Fruit fly (Drosophila melanogaster) whole organism, embryonic: ENCODE results near the gene twe.

Experiments
- ATbp ChIP-seq: fragments of 200-800 bp; sonication (Bioruptor generic); optimal IDR thresholded peaks from 2 replicates; lab custom pipeline; 2017; ENCODE audit warnings: missing biosample characterization, mild to moderate bottlenecking, missing genetic modification characterization, missing genetic modification reagents
- CG13424 ChIP-seq: fragments of 200-800 bp; sonication (Bioruptor generic); optimal IDR thresholded peaks from 2 replicates; lab custom pipeline; 2019; ENCODE audit warnings: missing biosample characterization, mild to moderate bottlenecking, missing genetic modification characterization, moderate library complexity
- CG15269 ChIP-seq: fragments of 200-800 bp; sonication (Bioruptor generic); optimal IDR thresholded peaks from 2 replicates; lab custom pipeline; 2018; ENCODE audit warnings: missing biosample characterization, mild to moderate bottlenecking, missing genetic modification characterization, moderate library complexity
- CG15696 ChIP-seq: fragments of 200-800 bp; sonication (Bioruptor generic); optimal IDR thresholded peaks from 2 replicates; lab custom pipeline; 2019; ENCODE audit warnings: missing biosample characterization, mild to moderate bottlenecking, missing genetic modification characterization, moderate library complexity
- CG16815 ChIP-seq: fragments of 200-800 bp; sonication (Bioruptor generic); optimal IDR thresholded peaks from 3 replicates; lab custom pipeline; 2017; ENCODE audit warnings: missing biosample characterization, mild to moderate bottlenecking, missing genetic modification characterization
- CG17802 ChIP-seq: fragments of 200-800 bp; sonication (Bioruptor generic); optimal IDR thresholded peaks from 2 replicates; lab custom pipeline; 2018; ENCODE audit warnings: missing biosample characterization, mild to moderate bottlenecking, missing genetic modification characterization, moderate library complexity
- CG1792 ChIP-seq: fragments of 200-800 bp; sonication (Bioruptor generic); optimal IDR thresholded peaks from 2 replicates; lab custom pipeline; 2016; ENCODE audit warnings: missing biosample characterization, missing genetic modification characterization
- CG2116 ChIP-seq: fragments of 200-800 bp; sonication (Bioruptor generic); optimal IDR thresholded peaks from 3 replicates; lab custom pipeline; 2018; ENCODE audit warnings: missing biosample characterization, mild to moderate bottlenecking, missing genetic modification characterization
- CG31388 ChIP-seq: fragments of 200-800 bp; sonication (Bioruptor generic); optimal IDR thresholded peaks from 2 replicates; lab custom pipeline; 2016; ENCODE audit warnings: missing biosample characterization, missing genetic modification characterization
- CG33557 ChIP-seq: fragments of 200-800 bp; sonication (Bioruptor generic); optimal IDR thresholded peaks from 2 replicates; lab custom pipeline; 2019; ENCODE audit warnings: missing biosample characterization, mild to moderate bottlenecking, missing genetic modification characterization, moderate library complexity
- CG5180 ChIP-seq: fragments of 200-800 bp; sonication (Bioruptor generic); optimal IDR thresholded peaks from 3 replicates; lab custom pipeline; 2017; ENCODE audit warnings: missing biosample characterization, missing genetic modification characterization, mild to moderate bottlenecking, moderate library complexity, missing genetic modification reagents
- CG7745 ChIP-seq: fragments of 200-800 bp; sonication (Bioruptor generic); optimal IDR thresholded peaks from 2 replicates; lab custom pipeline; 2018; ENCODE audit warnings: missing biosample characterization, mild to moderate bottlenecking, missing genetic modification characterization, moderate library complexity
- CG9932 ChIP-seq: fragments of 200-800 bp; sonication (Bioruptor generic); IDR thresholded peaks from 2 replicates; pipeline ENCODE4 v1.3.6; 2022; ENCODE audit warnings: missing biosample characterization, missing genetic modification characterization
- CkIIα-i1 ChIP-seq: fragments of 200-800 bp; sonication (Bioruptor generic); IDR thresholded peaks from 2 replicates; pipeline ENCODE4 v1.3.6; 2022; ENCODE audit warnings: missing biosample characterization, missing genetic modification characterization
- CoRest ChIP-seq: fragments of 200-800 bp; sonication (Bioruptor generic); optimal IDR thresholded peaks from 3 replicates; lab custom pipeline; 2018; ENCODE audit warnings: missing biosample characterization, mild to moderate bottlenecking, missing genetic modification characterization, moderate library complexity
- Dek ChIP-seq: fragments of 200-800 bp; sonication (Bioruptor generic); optimal IDR thresholded peaks from 3 replicates; lab custom pipeline; 2019; ENCODE audit warnings: missing biosample characterization, mild to moderate bottlenecking, missing genetic modification characterization, moderate library complexity
- Dll ChIP-seq: fragments of 200-800 bp; sonication (Bioruptor generic); IDR thresholded peaks from 4 replicates; pipeline ENCODE4 v1.3.6; 2022; ENCODE audit warnings: missing biosample characterization, missing genetic modification characterization; ENCODE audit not compliant: partially characterized antibody
- Eip74EF ChIP-seq, 2 experiments: fragments of 200-800 bp in 1 of 2; fragments of >200 bp in 1 of 2; sonication (Bioruptor generic) in 1 of 2; optimal IDR thresholded peaks; 2 replicates each; lab custom pipeline; 2017 to 2019; ENCODE audit warnings: missing biosample characterization in 2 of 2, missing genetic modification characterization in 2 of 2, mild to moderate bottlenecking in 1 of 2, moderate library complexity in 1 of 2
- Ets97D ChIP-seq: fragments of 200-800 bp; sonication (Bioruptor generic); optimal IDR thresholded peaks from 3 replicates; lab custom pipeline; 2016; ENCODE audit warnings: missing biosample characterization, missing genetic modification characterization
- H2.0 ChIP-seq: fragments of 200-800 bp; sonication (Bioruptor generic); IDR thresholded peaks from 2 replicates; pipeline ENCODE4 v1.3.6; 2022; ENCODE audit warnings: missing biosample characterization, missing genetic modification characterization
- HLHmδ ChIP-seq: fragments of 200-800 bp; sonication (Bioruptor generic); optimal IDR thresholded peaks from 2 replicates; lab custom pipeline; 2018; ENCODE audit warnings: missing biosample characterization, mild to moderate bottlenecking, missing genetic modification characterization, moderate library complexity
- Hand ChIP-seq: fragments of 200-800 bp; sonication (Bioruptor generic); optimal IDR thresholded peaks from 2 replicates; lab custom pipeline; 2017; ENCODE audit warnings: mild to moderate bottlenecking, missing biosample characterization, missing genetic modification reagents, missing genetic modification characterization
- Hmx ChIP-seq: fragments of 200-800 bp; sonication (Bioruptor generic); optimal IDR thresholded peaks from 2 replicates; lab custom pipeline; 2016; ENCODE audit warnings: missing biosample characterization, missing genetic modification characterization
- Mad ChIP-seq: fragments of 200-800 bp; sonication (Bioruptor generic); optimal IDR thresholded peaks from 2 replicates; lab custom pipeline; 2016; ENCODE audit warnings: missing biosample characterization, missing genetic modification characterization
- Meics ChIP-seq: fragments of 200-800 bp; sonication (Bioruptor generic); optimal IDR thresholded peaks from 2 replicates; lab custom pipeline; 2017; ENCODE audit warnings: missing biosample characterization, mild to moderate bottlenecking, missing genetic modification characterization
- NC2β ChIP-seq: fragments of 200-800 bp; sonication (Bioruptor generic); optimal IDR thresholded peaks from 2 replicates; lab custom pipeline; 2016; ENCODE audit warnings: missing biosample characterization, missing genetic modification characterization
- NFAT ChIP-seq: fragments of 200-800 bp; sonication (Bioruptor generic); IDR thresholded peaks from 2 replicates; pipeline ENCODE4 v1.3.6; 2022; ENCODE audit warnings: missing biosample characterization, missing genetic modification characterization
- NfI ChIP-seq: fragments of 200-800 bp; sonication (Bioruptor generic); optimal IDR thresholded peaks from 3 replicates; lab custom pipeline; 2018; ENCODE audit warnings: missing biosample characterization, mild to moderate bottlenecking, missing genetic modification characterization, moderate library complexity
- Sox100B ChIP-seq: fragments of 200-800 bp; sonication (Bioruptor generic); optimal IDR thresholded peaks from 3 replicates; lab custom pipeline; 2018; ENCODE audit warnings: missing biosample characterization, mild to moderate bottlenecking, missing genetic modification characterization
- abd-A ChIP-seq: fragments of 200-800 bp; sonication (Bioruptor generic); optimal IDR thresholded peaks from 3 replicates; lab custom pipeline; 2019; ENCODE audit warnings: missing biosample characterization, mild to moderate bottlenecking, missing genetic modification characterization, moderate library complexity
- ap ChIP-seq: fragments of 200-800 bp; sonication (Bioruptor generic); IDR thresholded peaks from 2 replicates; pipeline ENCODE4 v1.3.6; 2022; ENCODE audit warnings: missing biosample characterization, missing genetic modification characterization
- ase ChIP-seq: fragments of 200-800 bp; sonication (Bioruptor generic); IDR thresholded peaks from 3 replicates; pipeline ENCODE4 v1.3.6; 2022; ENCODE audit warnings: missing biosample characterization, missing genetic modification characterization
- chm ChIP-seq: fragments of 200-800 bp; sonication (Bioruptor generic); IDR thresholded peaks from 2 replicates; pipeline ENCODE4 v1.3.6; 2022; ENCODE audit warnings: missing biosample characterization, missing genetic modification characterization
- dan ChIP-seq: fragments of 200-800 bp; sonication (Bioruptor generic); IDR thresholded peaks from 2 replicates; pipeline ENCODE4 v1.3.6; 2022; ENCODE audit warnings: missing biosample characterization, missing genetic modification characterization
- dati ChIP-seq: fragments of 200-800 bp; sonication (Bioruptor generic); IDR thresholded peaks from 2 replicates; pipeline ENCODE4 v1.3.6; 2022; ENCODE audit warnings: missing biosample characterization, missing genetic modification characterization
- dmrt11E ChIP-seq: fragments of 200-800 bp; sonication (Bioruptor generic); optimal IDR thresholded peaks from 3 replicates; lab custom pipeline; 2018; ENCODE audit warnings: missing biosample characterization, mild to moderate bottlenecking, missing genetic modification characterization, moderate library complexity
- exex ChIP-seq: fragments of 200-800 bp; sonication (Bioruptor generic); optimal IDR thresholded peaks from 4 replicates; lab custom pipeline; 2018; ENCODE audit warnings: missing biosample characterization, mild to moderate bottlenecking, missing genetic modification characterization, moderate library complexity
- fru ChIP-seq: fragments of >200 bp; optimal IDR thresholded peaks from 2 replicates; lab custom pipeline; 2017
- gcm2 ChIP-seq: fragments of 200-800 bp; sonication (Bioruptor generic); optimal IDR thresholded peaks from 2 replicates; lab custom pipeline; 2016; ENCODE audit warnings: missing biosample characterization, missing genetic modification characterization
- grn ChIP-seq: fragments of 200-800 bp; sonication (Bioruptor generic); optimal IDR thresholded peaks from 3 replicates; lab custom pipeline; 2017; ENCODE audit warnings: missing biosample characterization, missing genetic modification characterization
- gsb ChIP-seq: fragments of 200-800 bp; sonication (Bioruptor generic); IDR thresholded peaks from 2 replicates; pipeline ENCODE4 v1.3.6; 2022; ENCODE audit warnings: missing biosample characterization, missing genetic modification characterization
- lov ChIP-seq, 2 experiments: fragments of 200-800 bp in 1 of 2; fragments of >200 bp in 1 of 2; sonication (Bioruptor generic) in 1 of 2; IDR thresholded peaks in 1 of 2; optimal IDR thresholded peaks in 1 of 2; 2 replicates in 1 of 2; 3 replicates in 1 of 2; pipeline versions ENCODE4 v1.3.6 to Lab custom; 2017 to 2022; ENCODE audit warnings: missing biosample characterization in 1 of 2, missing genetic modification characterization in 1 of 2
- mirr ChIP-seq: fragments of 200-800 bp; sonication (Bioruptor generic); optimal IDR thresholded peaks from 3 replicates; lab custom pipeline; 2018; ENCODE audit warnings: missing biosample characterization, mild to moderate bottlenecking, missing genetic modification characterization
- nom ChIP-seq: fragments of 200-800 bp; sonication (Bioruptor generic); optimal IDR thresholded peaks from 2 replicates; lab custom pipeline; 2017; ENCODE audit warnings: missing biosample characterization, missing genetic modification characterization, mild to moderate bottlenecking, moderate library complexity, missing genetic modification reagents
- phol ChIP-seq: fragments of 200-800 bp; sonication (Bioruptor generic); optimal IDR thresholded peaks from 3 replicates; lab custom pipeline; 2018; ENCODE audit warnings: missing biosample characterization, mild to moderate bottlenecking, missing genetic modification characterization, moderate library complexity
- sd ChIP-seq: fragments of 200-800 bp; sonication (Bioruptor generic); optimal IDR thresholded peaks from 3 replicates; lab custom pipeline; 2018; ENCODE audit warnings: missing biosample characterization, mild to moderate bottlenecking, missing genetic modification characterization, moderate library complexity
- slp2 ChIP-seq: fragments of 200-800 bp; sonication (Bioruptor generic); optimal IDR thresholded peaks from 2 replicates; lab custom pipeline; 2016; ENCODE audit warnings: missing biosample characterization, missing genetic modification characterization
- sr ChIP-seq: fragments of 200-800 bp; sonication (Bioruptor generic); IDR thresholded peaks from 3 replicates; pipeline ENCODE4 v1.3.6; 2022; ENCODE audit warnings: missing biosample characterization, missing genetic modification characterization
- tgo ChIP-seq: fragments of 200-800 bp; sonication (Bioruptor generic); IDR thresholded peaks from 3 replicates; pipeline ENCODE4 v1.3.6; 2022; ENCODE audit warnings: missing biosample characterization, missing genetic modification characterization
- vvl ChIP-seq: fragments of 200-800 bp; sonication (Bioruptor generic); IDR thresholded peaks from 2 replicates; pipeline ENCODE4 v1.3.6; 2022; ENCODE audit warnings: missing biosample characterization, missing genetic modification characterization

twe gene

dm6 chr2L:16281419-16282076, 19.9 kb upstream of the twe start:
- TF ChIP-seq CG13424 (tag; lab: Kevin White, UChicago) (peak; percentile 35), gsb (GFP tag; lab: Robert Waterston, UW) (no peak), CG15269 (tag; lab: Kevin White, UChicago) (no peak), Hmx (GFP tag; lab: Kevin White, UChicago) (no peak), CG2116 (GFP tag; lab: Kevin White, UChicago) (no peak), phol (tag; lab: Kevin White, UChicago) (peak; percentile 6), NFAT (no peak), CG15696 (peak; percentile 8), gcm2 (no peak), NfI (GFP tag; lab: Kevin White, UChicago) (no peak), grn (GFP tag; lab: Kevin White, UChicago) (no peak), Hand (GFP tag; lab: Kevin White, UChicago) (no peak), abd-A (no peak), NC2β (GFP tag; lab: Kevin White, UChicago) (no peak), Ets97D (no peak), CG17802 (tag; lab: Kevin White, UChicago) (no peak), vvl (peak; percentile 22; the same call in 1 of the 2 replicates), ase (GFP tag; lab: Robert Waterston, UW) (no peak), H2.0 (no peak), dmrt11E (tag; lab: Kevin White, UChicago) (peak; percentile 52), CG1792 (GFP tag; lab: Kevin White, UChicago) (no peak), HLHmδ (GFP tag; lab: Kevin White, UChicago) (peak; percentile 35), CoRest (tag; lab: Kevin White, UChicago) (peak; percentile 36), ap (no peak), tgo (GFP tag; lab: Robert Waterston, UW) (no peak), CG16815 (no peak), fru (lab: Kevin White, UChicago) (no peak), Dll (GFP tag; lab: Robert Waterston, UW) (no peak), exex (tag; lab: Kevin White, UChicago) (no peak), slp2 (no peak), nom (GFP tag; lab: Kevin White, UChicago) (no peak), chm (GFP tag; lab: Robert Waterston, UW) (no peak), ATbp (GFP tag; lab: Kevin White, UChicago) (no peak), Sox100B (peak; percentile 25), Meics (no peak), Eip74EF (GFP tag; optimal IDR thresholded peaks at IDR 0.05; lab: Kevin White, UChicago) (no peak), Mad (GFP tag; lab: Kevin White, UChicago) (no peak), CG7745 (no peak), lov (optimal IDR thresholded peaks at IDR 0.05; lab: Kevin White, UChicago) (no peak), lov (GFP tag; IDR thresholded peaks at IDR 0.05; lab: Robert Waterston, UW) (no peak), CG31388 (GFP tag; lab: Kevin White, UChicago) (no peak), dan (GFP tag; lab: Robert Waterston, UW) (no peak), CG5180 (GFP tag; lab: Kevin White, UChicago) (no peak), sr (no peak), dati (no peak), CG33557 (GFP tag; lab: Kevin White, UChicago) (peak; percentile 38), CkIIα-i1 (GFP tag; lab: Robert Waterston, UW) (no peak), sd (tag; lab: Kevin White, UChicago) (peak; percentile 97), CG9932 (GFP tag; lab: Robert Waterston, UW) (no peak), mirr (GFP tag; lab: Kevin White, UChicago) (no peak), Dek (tag; lab: Kevin White, UChicago) (no peak)
